Fruit fly (Drosophila melanogaster): Measurements from ENCODE around the gene CG32832.

dm6 chr2L:16874924-16875323 lies 4.2 kb downstream of the CG32832 start:
- no peak for TF ChIP-seq Abd-B (GFP tag; optimal IDR thresholded peaks at IDR 0.05)
- no peak for TF ChIP-seq GATAd (GFP tag; optimal IDR thresholded peaks at IDR 0.05)
- no peak for TF ChIP-seq psq (GFP tag; optimal IDR thresholded peaks at IDR 0.05)
- TF ChIP-seq pan (optimal IDR thresholded peaks at IDR 0.05): no peak
- TF ChIP-seq Hr83 (GFP tag; optimal IDR thresholded peaks at IDR 0.05; ENCODE audit: poor library complexity, severe bottlenecking): no peak
- TF ChIP-seq dsf (GFP tag; optimal IDR thresholded peaks at IDR 0.05; ENCODE audit: borderline replicate concordance): no peak
- no peak for TF ChIP-seq fru (GFP tag; optimal IDR thresholded peaks at IDR 0.05)
- TF ChIP-seq dmrt93B (GFP tag; optimal IDR thresholded peaks at IDR 0.05): no peak
